Fruit fly (Drosophila melanogaster) whole organism, embryonic: Measurements from ENCODE around the gene CG14245.

ENCODE experiments used
- BEAF-32 ChIP-seq: fragments of 200-800 bp; sonication (Bioruptor generic); optimal IDR thresholded peaks from 3 replicates; lab custom pipeline; 2017; ENCODE audit warnings: missing biosample characterization, missing genetic modification characterization, mild to moderate bottlenecking, moderate library complexity, missing genetic modification reagents
- CG10959 ChIP-seq: fragments of 200-800 bp; sonication (Bioruptor generic); IDR thresholded peaks from 2 replicates; pipeline ENCODE4 v1.3.6; 2022; ENCODE audit warnings: missing biosample characterization, missing genetic modification characterization
- CG11085 ChIP-seq: fragments of 200-800 bp; sonication (Bioruptor generic); IDR thresholded peaks from 2 replicates; pipeline ENCODE4 v1.3.6; 2022; ENCODE audit warnings: missing biosample characterization, missing genetic modification characterization
- CG14710 ChIP-seq: fragments of 200-800 bp; sonication (Bioruptor generic); optimal IDR thresholded peaks from 3 replicates; lab custom pipeline; 2019; ENCODE audit warnings: missing biosample characterization, mild to moderate bottlenecking, missing genetic modification characterization, moderate library complexity
- CG14965 ChIP-seq: fragments of 200-800 bp; sonication (Bioruptor generic); optimal IDR thresholded peaks from 2 replicates; lab custom pipeline; 2016; ENCODE audit warnings: missing biosample characterization, missing genetic modification characterization, borderline replicate concordance
- CG15696 ChIP-seq: fragments of 200-800 bp; sonication (Bioruptor generic); optimal IDR thresholded peaks from 2 replicates; lab custom pipeline; 2019; ENCODE audit warnings: missing biosample characterization, mild to moderate bottlenecking, missing genetic modification characterization, moderate library complexity
- CG17328 ChIP-seq: fragments of 200-800 bp; sonication (Bioruptor generic); IDR thresholded peaks from 2 replicates; pipeline ENCODE4 v1.3.6; 2022; ENCODE audit warnings: missing biosample characterization, missing genetic modification characterization
- CG17359 ChIP-seq: fragments of 200-800 bp; sonication (Bioruptor generic); optimal IDR thresholded peaks from 3 replicates; lab custom pipeline; 2018; ENCODE audit warnings: missing biosample characterization, mild to moderate bottlenecking, missing genetic modification characterization, moderate library complexity
- CG17385 ChIP-seq: fragments of 200-800 bp; sonication (Bioruptor generic); optimal IDR thresholded peaks from 3 replicates; lab custom pipeline; 2018; ENCODE audit warnings: missing biosample characterization, mild to moderate bottlenecking, missing genetic modification characterization
- CG17568 ChIP-seq: fragments of 200-800 bp; sonication (Bioruptor generic); optimal IDR thresholded peaks from 2 replicates; lab custom pipeline; 2018; ENCODE audit warnings: missing biosample characterization, mild to moderate bottlenecking, missing genetic modification characterization, moderate library complexity
- CG18011 ChIP-seq: fragments of 200-800 bp; sonication (Bioruptor generic); optimal IDR thresholded peaks from 2 replicates; lab custom pipeline; 2017; ENCODE audit warnings: missing biosample characterization, missing genetic modification characterization, mild to moderate bottlenecking, moderate library complexity, missing genotype
- CG18476 ChIP-seq: fragments of 200-800 bp; sonication (Bioruptor generic); optimal IDR thresholded peaks from 2 replicates; lab custom pipeline; 2016; ENCODE audit warnings: missing biosample characterization, mild to moderate bottlenecking, missing genetic modification characterization
- CG2116 ChIP-seq: fragments of 200-800 bp; sonication (Bioruptor generic); optimal IDR thresholded peaks from 3 replicates; lab custom pipeline; 2018; ENCODE audit warnings: missing biosample characterization, mild to moderate bottlenecking, missing genetic modification characterization
- CG2678 ChIP-seq: fragments of 200-800 bp; sonication (Bioruptor generic); optimal IDR thresholded peaks from 3 replicates; lab custom pipeline; 2019; ENCODE audit warnings: missing biosample characterization, mild to moderate bottlenecking, missing genetic modification characterization, moderate library complexity
- CG34422 ChIP-seq: fragments of 200-800 bp; sonication (Bioruptor generic); IDR thresholded peaks from 3 replicates; pipeline ENCODE4 v1.3.6; 2022; ENCODE audit warnings: missing biosample characterization, missing genetic modification characterization
- CG7271 ChIP-seq: fragments of 200-800 bp; sonication (Bioruptor generic); optimal IDR thresholded peaks from 2 replicates; lab custom pipeline; 2018; ENCODE audit warnings: missing biosample characterization, mild to moderate bottlenecking, missing genetic modification characterization, moderate library complexity
- CG9727 ChIP-seq: fragments of 200-800 bp; sonication (Bioruptor generic); optimal IDR thresholded peaks from 3 replicates; lab custom pipeline; 2017; ENCODE audit warnings: missing biosample characterization, mild to moderate bottlenecking, missing genetic modification characterization
- CG9876 ChIP-seq: fragments of 200-800 bp; sonication (Bioruptor generic); optimal IDR thresholded peaks from 2 replicates; lab custom pipeline; 2016; ENCODE audit warnings: missing biosample characterization, missing genetic modification characterization
- CoRest ChIP-seq: fragments of 200-800 bp; sonication (Bioruptor generic); optimal IDR thresholded peaks from 3 replicates; lab custom pipeline; 2018; ENCODE audit warnings: missing biosample characterization, mild to moderate bottlenecking, missing genetic modification characterization, moderate library complexity
- Dbx ChIP-seq: fragments of 200-800 bp; sonication (Bioruptor generic); IDR thresholded peaks from 3 replicates; pipeline ENCODE4 v1.3.6; 2022; ENCODE audit warnings: missing biosample characterization, missing genetic modification characterization
- ERR ChIP-seq: fragments of 200-800 bp; sonication (Bioruptor generic); optimal IDR thresholded peaks from 2 replicates; lab custom pipeline; 2016; ENCODE audit warnings: missing biosample characterization, missing genetic modification characterization
- HmgD ChIP-seq: fragments of 200-800 bp; sonication (Bioruptor generic); optimal IDR thresholded peaks from 3 replicates; lab custom pipeline; 2016; ENCODE audit warnings: missing biosample characterization, missing genetic modification characterization
- Meics ChIP-seq: fragments of 200-800 bp; sonication (Bioruptor generic); optimal IDR thresholded peaks from 2 replicates; lab custom pipeline; 2017; ENCODE audit warnings: missing biosample characterization, mild to moderate bottlenecking, missing genetic modification characterization
- Nf-YA ChIP-seq: fragments of 200-800 bp; sonication (Bioruptor generic); IDR thresholded peaks from 2 replicates; pipeline ENCODE4 v1.3.6; 2022; ENCODE audit warnings: missing biosample characterization, missing genetic modification characterization
- NfI ChIP-seq: fragments of 200-800 bp; sonication (Bioruptor generic); optimal IDR thresholded peaks from 3 replicates; lab custom pipeline; 2018; ENCODE audit warnings: missing biosample characterization, mild to moderate bottlenecking, missing genetic modification characterization, moderate library complexity
- Ptx1 ChIP-seq: fragments of 200-800 bp; sonication (Bioruptor generic); IDR thresholded peaks from 2 replicates; pipeline ENCODE4 v1.3.6; 2022; ENCODE audit warnings: missing biosample characterization, missing genetic modification characterization
- Rx ChIP-seq: fragments of 200-800 bp; sonication (Bioruptor generic); IDR thresholded peaks from 2 replicates; pipeline ENCODE4 v1.3.6; 2022; ENCODE audit warnings: missing biosample characterization, missing genetic modification characterization
- Scr ChIP-seq: fragments of 200-800 bp; sonication (Bioruptor generic); IDR thresholded peaks from 2 replicates; pipeline ENCODE4 v1.3.6; 2022; ENCODE audit warnings: missing biosample characterization, missing genetic modification characterization; ENCODE audit not compliant: partially characterized antibody
- Tbp ChIP-seq: fragments of >200 bp; optimal IDR thresholded peaks from 2 replicates; lab custom pipeline; 2018; ENCODE audit warnings: missing biosample characterization, missing genetic modification characterization
- ato ChIP-seq: fragments of 200-800 bp; sonication (Bioruptor generic); IDR thresholded peaks from 2 replicates; pipeline ENCODE4 v1.3.6; 2022; ENCODE audit warnings: missing biosample characterization, missing genetic modification characterization; ENCODE audit not compliant: partially characterized antibody
- ci ChIP-seq: fragments of 200-800 bp; sonication (Bioruptor generic); IDR thresholded peaks from 3 replicates; pipeline ENCODE4 v1.3.6; 2022; ENCODE audit warnings: missing biosample characterization, missing genetic modification characterization
- dati ChIP-seq: fragments of 200-800 bp; sonication (Bioruptor generic); IDR thresholded peaks from 2 replicates; pipeline ENCODE4 v1.3.6; 2022; ENCODE audit warnings: missing biosample characterization, missing genetic modification characterization
- fd64A ChIP-seq: fragments of 200-800 bp; sonication (Bioruptor generic); optimal IDR thresholded peaks from 3 replicates; lab custom pipeline; 2018; ENCODE audit warnings: missing biosample characterization, mild to moderate bottlenecking, missing genetic modification characterization
- fru ChIP-seq: fragments of >200 bp; optimal IDR thresholded peaks from 2 replicates; lab custom pipeline; 2017
- gcm ChIP-seq: fragments of 200-800 bp; sonication (Bioruptor generic); optimal IDR thresholded peaks from 2 replicates; lab custom pipeline; 2019; ENCODE audit warnings: missing biosample characterization, mild to moderate bottlenecking, missing genetic modification characterization, moderate library complexity
- gfzf ChIP-seq: fragments of 200-800 bp; sonication (Bioruptor generic); optimal IDR thresholded peaks from 2 replicates; lab custom pipeline; 2016; ENCODE audit warnings: missing biosample characterization, mild to moderate bottlenecking, missing genetic modification characterization, moderate library complexity
- jigr1 ChIP-seq: fragments of 200-800 bp; sonication (Bioruptor generic); IDR thresholded peaks from 3 replicates; pipeline ENCODE4 v1.3.6; 2022; ENCODE audit warnings: missing biosample characterization, missing genetic modification characterization
- kay ChIP-seq: fragments of 200-800 bp; sonication (Bioruptor generic); optimal IDR thresholded peaks from 2 replicates; lab custom pipeline; 2016; ENCODE audit warnings: missing biosample characterization, missing genetic modification characterization
- kni ChIP-seq: fragments of 200-800 bp; sonication (Bioruptor generic); optimal IDR thresholded peaks from 3 replicates; lab custom pipeline; 2017; ENCODE audit warnings: mild to moderate bottlenecking, missing biosample characterization, missing genetic modification reagents, missing genetic modification characterization
- lab ChIP-seq: fragments of 200-800 bp; sonication (Bioruptor generic); optimal IDR thresholded peaks from 3 replicates; lab custom pipeline; 2017; ENCODE audit warnings: missing biosample characterization, missing genetic modification characterization, mild to moderate bottlenecking, moderate library complexity, missing genetic modification reagents
- lilli ChIP-seq: fragments of 200-800 bp; sonication (Bioruptor generic); optimal IDR thresholded peaks from 3 replicates; lab custom pipeline; 2016; ENCODE audit warnings: missing biosample characterization, missing genetic modification characterization
- nerfin-2 ChIP-seq: fragments of 200-800 bp; sonication (Bioruptor generic); IDR thresholded peaks from 2 replicates; pipeline ENCODE4 v1.3.6; 2022; ENCODE audit warnings: missing biosample characterization, missing genetic modification characterization; ENCODE audit not compliant: partially characterized antibody
- pfk ChIP-seq: fragments of 200-800 bp; sonication (Bioruptor generic); optimal IDR thresholded peaks from 2 replicates; lab custom pipeline; 2018; ENCODE audit warnings: missing biosample characterization, mild to moderate bottlenecking, missing genetic modification characterization, moderate library complexity
- sens ChIP-seq: fragments of 200-800 bp; sonication (Bioruptor generic); peaks from one replicate; lab custom pipeline; 2016; ENCODE audit warnings: missing biosample characterization, missing genetic modification characterization
- sisA ChIP-seq: fragments of 200-800 bp; sonication (Bioruptor generic); IDR thresholded peaks from 2 replicates; pipeline ENCODE4 v1.3.6; 2022; ENCODE audit warnings: missing biosample characterization, missing genetic modification characterization
- slbo ChIP-seq: fragments of 200-800 bp; sonication (Bioruptor generic); IDR thresholded peaks from 2 replicates; pipeline ENCODE4 v1.3.6; 2022; ENCODE audit warnings: missing biosample characterization, missing genetic modification characterization
- stc ChIP-seq: fragments of 200-800 bp; sonication (Bioruptor generic); IDR thresholded peaks from 2 replicates; pipeline ENCODE4 v1.3.6; 2022; ENCODE audit warnings: missing biosample characterization, missing genetic modification characterization
- tap ChIP-seq: fragments of 200-800 bp; optimal IDR thresholded peaks from 3 replicates; lab custom pipeline; 2019; ENCODE audit warnings: missing biosample characterization, mild to moderate bottlenecking, missing genetic modification characterization, moderate library complexity
- tgo ChIP-seq: fragments of 200-800 bp; sonication (Bioruptor generic); IDR thresholded peaks from 3 replicates; pipeline ENCODE4 v1.3.6; 2022; ENCODE audit warnings: missing biosample characterization, missing genetic modification characterization
- zen ChIP-seq: fragments of 200-800 bp; sonication (Bioruptor generic); optimal IDR thresholded peaks from 3 replicates; lab custom pipeline; 2018; ENCODE audit warnings: missing biosample characterization, mild to moderate bottlenecking, missing genetic modification characterization, moderate library complexity
- zen2 ChIP-seq: fragments of 200-800 bp; sonication (Bioruptor generic); IDR thresholded peaks from 3 replicates; pipeline ENCODE4 v1.3.6; 2022; ENCODE audit warnings: missing biosample characterization, missing genetic modification characterization; ENCODE audit not compliant: partially characterized antibody

Gene CG14245

dm6 chr3R:26700125-26700524 lies 28.4 kb upstream of the CG14245 start (continued):
- TF ChIP-seq CG14710 (no peak), CG18476 (GFP tag; lab: Kevin White, UChicago) (no peak), ci (0 out of 3 replicates have a peak, but pooled peaks have one; percentile 18), pfk (GFP tag; lab: Kevin White, UChicago) (no peak), CG17328 (GFP tag; lab: Robert Waterston, UW) (peak; percentile 25; the same call in 1 of the 2 replicates), CoRest (tag; lab: Kevin White, UChicago) (no peak), CG18011 (GFP tag; lab: Kevin White, UChicago) (no peak), dati (GFP tag; lab: Robert Waterston, UW) (no peak), lab (GFP tag; lab: Kevin White, UChicago) (peak; percentile 59), CG34422 (GFP tag; lab: Robert Waterston, UW) (no peak), lilli (GFP tag; lab: Kevin White, UChicago) (no peak), CG15696 (no peak), fd64A (GFP tag; lab: Kevin White, UChicago) (no peak), CG2678 (peak; percentile 28), BEAF-32 (GFP tag; lab: Kevin White, UChicago) (no peak), CG2116 (no peak), CG9876 (no peak), CG7271 (tag; lab: Kevin White, UChicago) (no peak), stc (no peak), CG9727 (no peak), ato (GFP tag; lab: Robert Waterston, UW) (no peak), slbo (0 out of 2 replicates have a peak, but pooled peaks have one; percentile 24), Dbx (GFP tag; lab: Robert Waterston, UW) (no peak), Scr (GFP tag; lab: Robert Waterston, UW) (no peak), Tbp (GFP tag; lab: Kevin White, UChicago) (no peak), tap (tag; lab: Kevin White, UChicago) (no peak), CG11085 (GFP tag; lab: Robert Waterston, UW) (no peak), Meics (GFP tag; lab: Kevin White, UChicago) (no peak), zen2 (GFP tag; lab: Robert Waterston, UW) (no peak), gcm (GFP tag; lab: Kevin White, UChicago) (no peak), ERR (no peak), HmgD (GFP tag; lab: Kevin White, UChicago) (no peak), CG17568 (GFP tag; lab: Kevin White, UChicago) (no peak), CG10959 (GFP tag; lab: Robert Waterston, UW) (no peak), zen (no peak), gfzf (no peak), sisA (peak; percentile 8; the same call in 1 of the 2 replicates), jigr1 (GFP tag; lab: Robert Waterston, UW) (no peak), CG17385 (no peak), NfI (GFP tag; lab: Kevin White, UChicago) (no peak), nerfin-2 (GFP tag; lab: Robert Waterston, UW) (no peak), kni (GFP tag; lab: Kevin White, UChicago) (no peak), CG14965 (GFP tag; lab: Kevin White, UChicago) (no peak), CG17359 (peak; percentile 12), Ptx1 (GFP tag; lab: Robert Waterston, UW) (0 out of 2 replicates have a peak, but pooled peaks have one; percentile 22), Nf-YA (GFP tag; lab: Robert Waterston, UW) (no peak), fru (no peak), tgo (GFP tag; lab: Robert Waterston, UW) (no peak), sens (GFP tag; lab: Kevin White, UChicago) (peak; percentile 28), Rx (no peak), kay (GFP tag; lab: Kevin White, UChicago) (no peak)
